Worm (Caenorhabditis elegans) whole organism, late embryonic: ENCODE data around the gene malt-1.

Experiments
- C08G9.2 ChIP-seq: sonication (generic microtip); optimal IDR thresholded peaks from 2 replicates; lab custom pipeline; 2016; ENCODE audit warnings: mild to moderate bottlenecking, missing genetic modification characterization, moderate library complexity, missing compliant biosample characterization
- C38D4.7 ChIP-seq: fragments of 200-800 bp; sonication (Bioruptor generic); optimal IDR thresholded peaks from 2 replicates; lab custom pipeline; 2018; ENCODE audit warnings: mild to moderate bottlenecking, missing genetic modification characterization, moderate library complexity, missing compliant biosample characterization
- F13H6.1 ChIP-seq: sonication (generic microtip); optimal IDR thresholded peaks from 2 replicates; lab custom pipeline; 2016; ENCODE audit warnings: missing genetic modification characterization, missing compliant biosample characterization
- Y22D7AL.16 ChIP-seq: sonication (generic microtip); optimal IDR thresholded peaks from 2 replicates; lab custom pipeline; 2016; ENCODE audit warnings: missing genetic modification characterization, missing compliant biosample characterization
- ahr-1 ChIP-seq: sonication (generic microtip); optimal IDR thresholded peaks from 2 replicates; lab custom pipeline; 2016; ENCODE audit warnings: missing genetic modification characterization, missing compliant biosample characterization
- ceh-14 ChIP-seq: sonication (generic microtip); optimal IDR thresholded peaks from 2 replicates; lab custom pipeline; 2016; ENCODE audit warnings: missing genotype, missing genetic modification characterization, missing compliant biosample characterization
- ceh-18 ChIP-seq: sonication (generic microtip); optimal IDR thresholded peaks from 2 replicates; lab custom pipeline; 2016; ENCODE audit warnings: missing genetic modification characterization, missing compliant biosample characterization
- ceh-19 ChIP-seq: fragments of 200-800 bp; sonication (Bioruptor generic); optimal IDR thresholded peaks from 2 replicates; lab custom pipeline; 2018; ENCODE audit warnings: mild to moderate bottlenecking, missing genetic modification characterization, missing compliant biosample characterization
- ceh-2 ChIP-seq: sonication (generic microtip); optimal IDR thresholded peaks from 2 replicates; lab custom pipeline; 2016; ENCODE audit warnings: missing genotype, missing genetic modification characterization, missing compliant biosample characterization
- ceh-30 ChIP-seq: fragments of 150-350 bp; optimal IDR thresholded peaks from 2 replicates; lab custom pipeline; 2014; ENCODE audit warnings: missing biosample characterization, missing genetic modification characterization
- ceh-31 ChIP-seq: sonication (generic microtip); optimal IDR thresholded peaks from 2 replicates; lab custom pipeline; 2016; ENCODE audit warnings: missing genetic modification characterization, missing compliant biosample characterization
- ceh-34 ChIP-seq: sonication (generic microtip); optimal IDR thresholded peaks from 2 replicates; lab custom pipeline; 2016; ENCODE audit warnings: mild to moderate bottlenecking, missing genetic modification characterization, missing compliant biosample characterization
- ceh-48 ChIP-seq: sonication (generic microtip); optimal IDR thresholded peaks from 2 replicates; lab custom pipeline; 2016; ENCODE audit warnings: missing genetic modification characterization, inconsistent platforms, missing compliant biosample characterization
- ceh-6 ChIP-seq: fragments of 200-800 bp; sonication (Bioruptor generic); optimal IDR thresholded peaks from 2 replicates; lab custom pipeline; 2018; ENCODE audit warnings: mild to moderate bottlenecking, missing genetic modification characterization, missing compliant biosample characterization
- ceh-9 ChIP-seq: sonication (generic microtip); optimal IDR thresholded peaks from 2 replicates; lab custom pipeline; 2016; ENCODE audit warnings: mild to moderate bottlenecking, missing genetic modification characterization, inconsistent platforms, missing compliant biosample characterization
- elt-2 ChIP-seq: sonication (generic microtip); optimal IDR thresholded peaks from 2 replicates; lab custom pipeline; 2016; ENCODE audit warnings: missing genetic modification reagents, missing genetic modification characterization, missing compliant biosample characterization
- ets-4 ChIP-seq: sonication (generic microtip); optimal IDR thresholded peaks from 2 replicates; lab custom pipeline; 2016; ENCODE audit warnings: missing genetic modification characterization, missing compliant biosample characterization
- eyg-1 ChIP-seq: sonication (generic microtip); optimal IDR thresholded peaks from 2 replicates; lab custom pipeline; 2016; ENCODE audit warnings: missing genotype, missing genetic modification characterization, missing compliant biosample characterization
- fax-1 ChIP-seq: sonication (generic microtip); optimal IDR thresholded peaks from 2 replicates; lab custom pipeline; 2016; ENCODE audit warnings: missing genotype, missing genetic modification characterization, missing compliant biosample characterization
- fkh-6 ChIP-seq: sonication (generic microtip); optimal IDR thresholded peaks from 2 replicates; lab custom pipeline; 2016; ENCODE audit warnings: missing genetic modification characterization, missing compliant biosample characterization
- gmeb-2 ChIP-seq: sonication (generic microtip); optimal IDR thresholded peaks from 2 replicates; lab custom pipeline; 2016; ENCODE audit warnings: missing genetic modification characterization, inconsistent platforms, missing compliant biosample characterization
- hlh-13 ChIP-seq: fragments of 200-800 bp; sonication (Bioruptor generic); optimal IDR thresholded peaks from 2 replicates; lab custom pipeline; 2018; ENCODE audit warnings: mild to moderate bottlenecking, missing genetic modification characterization, missing compliant biosample characterization
- hlh-6 ChIP-seq: sonication (generic microtip); optimal IDR thresholded peaks from 2 replicates; lab custom pipeline; 2016; ENCODE audit warnings: missing genotype, missing genetic modification characterization, missing compliant biosample characterization
- hlh-8 ChIP-seq: sonication (generic microtip); optimal IDR thresholded peaks from 2 replicates; lab custom pipeline; 2016; ENCODE audit warnings: missing genotype, missing genetic modification characterization, missing compliant biosample characterization
- lim-6 ChIP-seq: sonication (generic microtip); optimal IDR thresholded peaks from 2 replicates; lab custom pipeline; 2016; ENCODE audit warnings: missing genetic modification characterization, missing compliant biosample characterization
- madf-2 ChIP-seq: sonication (generic microtip); optimal IDR thresholded peaks from 2 replicates; lab custom pipeline; 2017; ENCODE audit warnings: missing genetic modification characterization, missing compliant biosample characterization
- mec-3 ChIP-seq: sonication (generic microtip); optimal IDR thresholded peaks from 2 replicates; lab custom pipeline; 2016; ENCODE audit warnings: borderline replicate concordance, missing genetic modification characterization, missing compliant biosample characterization
- npax-4 ChIP-seq: sonication (generic microtip); optimal IDR thresholded peaks from 2 replicates; lab custom pipeline; 2016; ENCODE audit warnings: missing genetic modification characterization, missing compliant biosample characterization
- odd-2 ChIP-seq: sonication (generic microtip); optimal IDR thresholded peaks from 2 replicates; lab custom pipeline; 2017; ENCODE audit warnings: antibody characterized with exemption, mild to moderate bottlenecking, missing genetic modification characterization, missing compliant biosample characterization
- pqm-1 ChIP-seq: sonication (generic microtip); optimal IDR thresholded peaks from 2 replicates; lab custom pipeline; 2016; ENCODE audit warnings: missing genetic modification characterization, missing compliant biosample characterization
- ref-2 ChIP-seq: sonication (generic microtip); optimal IDR thresholded peaks from 2 replicates; lab custom pipeline; 2016; ENCODE audit warnings: missing genetic modification characterization, missing compliant biosample characterization
- rnt-1 ChIP-seq: sonication (generic microtip); optimal IDR thresholded peaks from 2 replicates; lab custom pipeline; 2016; ENCODE audit warnings: missing genetic modification characterization, missing compliant biosample characterization
- sdc-2 ChIP-seq: sonication (generic microtip); optimal IDR thresholded peaks from 2 replicates; lab custom pipeline; 2016; ENCODE audit warnings: missing genotype, missing genetic modification characterization, missing compliant biosample characterization
- sox-2 ChIP-seq: fragments of 200-800 bp; sonication (Bioruptor generic); IDR thresholded peaks from 2 replicates; pipeline ENCODE4 v1.3.6; 2022; ENCODE audit warnings: missing genetic modification reagents, missing genetic modification characterization, missing compliant biosample characterization
- sox-4 ChIP-seq: sonication (generic microtip); optimal IDR thresholded peaks from 2 replicates; lab custom pipeline; 2017; ENCODE audit warnings: mild to moderate bottlenecking, missing genetic modification characterization, inconsistent platforms, missing compliant biosample characterization
- syd-9 ChIP-seq: sonication (generic microtip); optimal IDR thresholded peaks from 2 replicates; lab custom pipeline; 2016; ENCODE audit warnings: mild to moderate bottlenecking, missing genetic modification characterization, moderate library complexity, missing compliant biosample characterization
- tbx-2 ChIP-seq: sonication (generic microtip); optimal IDR thresholded peaks from 2 replicates; lab custom pipeline; 2016; ENCODE audit warnings: missing genetic modification characterization, missing compliant biosample characterization
- tbx-7 ChIP-seq: sonication (generic microtip); optimal IDR thresholded peaks from 2 replicates; lab custom pipeline; 2016; ENCODE audit warnings: missing genotype, missing genetic modification characterization, missing compliant biosample characterization
- ttx-3 ChIP-seq: sonication (generic microtip); optimal IDR thresholded peaks from 2 replicates; lab custom pipeline; 2016; ENCODE audit warnings: missing genetic modification reagents, missing genetic modification characterization, missing compliant biosample characterization
- unc-3 ChIP-seq, 2 experiments: fragments of 200-800 bp in 1 of 2; sonication (Bioruptor generic) in 1 of 2; sonication (generic microtip) in 1 of 2; conservative IDR thresholded peaks in 1 of 2; optimal IDR thresholded peaks in 1 of 2; 2 replicates each; pipeline versions ENCODE4 v1.3.6 to Lab custom; 2016 to 2022; ENCODE audit warnings: missing compliant biosample characterization in 2 of 2, missing genetic modification characterization in 2 of 2, missing genetic modification reagents in 1 of 2
- unc-42 ChIP-seq: sonication (generic microtip); optimal IDR thresholded peaks from 2 replicates; lab custom pipeline; 2016; ENCODE audit warnings: missing genotype, missing genetic modification characterization, missing compliant biosample characterization
- unc-86 ChIP-seq: sonication (generic microtip); optimal IDR thresholded peaks from 2 replicates; lab custom pipeline; 2016; ENCODE audit warnings: missing genetic modification characterization, missing compliant biosample characterization
- zip-5 ChIP-seq: sonication (generic microtip); optimal IDR thresholded peaks from 2 replicates; lab custom pipeline; 2016; ENCODE audit warnings: missing genetic modification characterization, missing compliant biosample characterization
- ztf-16 ChIP-seq: sonication (generic microtip); optimal IDR thresholded peaks from 2 replicates; lab custom pipeline; 2017; ENCODE audit warnings: missing genetic modification characterization, missing compliant biosample characterization

malt-1 gene

ce11 chrII:6913309-6913708 is 37.8 kb downstream of the malt-1 start, which contains the start of gene cyn-10:
TSS of gene cyn-10 (minus strand) at chrII:6913365.
- TF ChIP-seq ztf-16 (tag; lab: Kevin White, UChicago) (peak; percentile 39), F13H6.1 (tag; lab: Kevin White, UChicago) (peak; percentile 29), ttx-3 (tag; lab: Kevin White, UChicago) (peak; percentile 49), elt-2 (tag; lab: Kevin White, UChicago) (peak; percentile 61), mec-3 (tag; lab: Kevin White, UChicago) (peak; percentile 67), lim-6 (tag; lab: Kevin White, UChicago) (peak; percentile 66), eyg-1 (tag; lab: Kevin White, UChicago) (peak; percentile 65), ceh-34 (tag; lab: Kevin White, UChicago) (peak; percentile 47), fax-1 (tag; lab: Kevin White, UChicago) (peak; percentile 69), rnt-1 (tag; lab: Kevin White, UChicago) (peak; percentile 80), ceh-2 (tag; lab: Kevin White, UChicago) (peak; percentile 95), syd-9 (peak; percentile 56), hlh-13 (GFP tag; lab: Kevin White, UChicago) (peak; percentile 44), ceh-18 (tag; lab: Kevin White, UChicago) (peak; percentile 22), npax-4 (peak; percentile 5), C08G9.2 (tag; lab: Kevin White, UChicago) (peak; percentile 96), fkh-6 (tag; lab: Kevin White, UChicago) (peak; percentile 55), sdc-2 (tag; lab: Kevin White, UChicago) (no peak), zip-5 (peak; percentile 84), sox-4 (no peak), ceh-30 (tag; lab: Kevin White, UChicago) (no peak), pqm-1 (tag; lab: Kevin White, UChicago) (peak; percentile 12), gmeb-2 (tag; lab: Kevin White, UChicago) (peak; percentile 50), ets-4 (tag; lab: Kevin White, UChicago) (peak; percentile 89), ceh-6 (GFP tag; lab: Kevin White, UChicago) (peak; percentile 16), tbx-2 (peak; percentile 89), C38D4.7 (no peak), ceh-48 (no peak), odd-2 (tag; lab: Kevin White, UChicago) (no peak), sox-2 (GFP tag; lab: Robert Waterston, UW) (0 out of 2 replicates have a peak, but pooled peaks have one; percentile 16), ref-2 (tag; lab: Kevin White, UChicago) (peak; percentile 89), tbx-7 (tag; lab: Kevin White, UChicago) (peak; percentile 98), unc-42 (peak; percentile 59), ceh-31 (tag; lab: Kevin White, UChicago) (peak; percentile 95), ceh-14 (tag; lab: Kevin White, UChicago) (peak; percentile 80), hlh-6 (tag; lab: Kevin White, UChicago) (no peak), Y22D7AL.16 (no peak), unc-86 (tag; lab: Kevin White, UChicago) (peak; percentile 42), unc-3 (GFP tag; conservative IDR thresholded peaks at IDR 0.05; lab: Robert Waterston, UW) (peak; percentile 61), unc-3 (tag; optimal IDR thresholded peaks at IDR 0.05; lab: Kevin White, UChicago) (peak; percentile 21), hlh-8 (tag; lab: Kevin White, UChicago) (peak; percentile 91), ceh-19 (GFP tag; lab: Kevin White, UChicago) (peak; percentile 5), madf-2 (tag; lab: Kevin White, UChicago) (peak; percentile 43), ceh-9 (no peak), ahr-1 (tag; lab: Kevin White, UChicago) (peak; percentile 40)
- TF ChIP-seq, all 69 proteins: peak for 35
